Fruit fly (Drosophila melanogaster) whole organism, adult: ENCODE data around the gene CG32537.

ENCODE experiments used
- bab1 ChIP-seq: fragments of 200-800 bp; sonication (Bioruptor generic); optimal IDR thresholded peaks from 3 replicates; lab custom pipeline; 2019; ENCODE audit warnings: missing biosample characterization, mild to moderate bottlenecking, missing genetic modification characterization, moderate library complexity
- tj ChIP-seq: fragments of 200-800 bp; sonication (Bioruptor generic); optimal IDR thresholded peaks from 3 replicates; lab custom pipeline; 2017; ENCODE audit warnings: missing biosample characterization, mild to moderate bottlenecking, missing genetic modification characterization, moderate library complexity

DNA sequence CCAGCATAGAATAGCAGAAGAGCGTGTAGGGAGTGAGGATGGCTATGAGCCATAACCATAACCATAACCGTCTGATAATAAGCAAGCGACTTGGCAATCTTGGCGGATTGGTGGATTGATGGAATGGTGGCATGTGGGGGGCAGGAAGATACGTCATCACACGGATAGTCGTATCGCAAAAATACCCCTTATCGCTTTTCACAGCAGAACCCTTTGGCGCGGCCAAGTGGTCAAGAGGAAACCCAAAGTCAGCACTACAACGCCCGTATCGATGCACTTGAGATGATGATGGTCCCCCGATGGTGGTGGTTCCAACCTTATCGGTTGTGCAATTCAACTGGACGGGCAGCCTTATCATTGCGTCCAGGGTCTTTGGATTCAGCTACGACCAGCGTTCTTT, 9.1 kb upstream of the CG32537 start:
- no peak for TF ChIP-seq bab1 (GFP tag; lab: Kevin White, UChicago)
- TF ChIP-seq tj (GFP tag; lab: Kevin White, UChicago): no peak
